Fruit fly (Drosophila melanogaster): ENCODE results near the gene CG9784.
A peak's percentile ranks its signal among the peaks of the same experiment; 100 is the strongest.

CG9784 gene

dm6 chrX:16553542-16554182, 45.4 kb downstream of the CG9784 start, which contains the start of gene Arp2 (continued):
- TF ChIP-seq tio (GFP tag; optimal IDR thresholded peaks at IDR 0.05) (no peak), zen2 (GFP tag; IDR thresholded peaks at IDR 0.05; ENCODE audit: partially characterized antibody) (no peak; the same call in 2 of the 3 replicates), CG31365 (tag; optimal IDR thresholded peaks at IDR 0.05) (no peak), dysf (GFP tag; IDR thresholded peaks at IDR 0.05) (no peak), psq (GFP tag; optimal IDR thresholded peaks at IDR 0.05) (no peak), br (optimal IDR thresholded peaks at IDR 0.05) (no peak), CG4404 (GFP tag; IDR thresholded peaks at IDR 0.05) (no peak), D (optimal IDR thresholded peaks at IDR 0.05) (no peak), D (GFP tag; optimal IDR thresholded peaks at IDR 0.05) (no peak), CkIIα-i1 (GFP tag; IDR thresholded peaks at IDR 0.05) (no peak), h (optimal IDR thresholded peaks at IDR 0.05) (no peak), onecut (GFP tag; IDR thresholded peaks at IDR 0.05) (no peak), HLH3B (GFP tag; IDR thresholded peaks at IDR 0.05) (no peak), ken (GFP tag; IDR thresholded peaks at IDR 0.05) (no peak), CG7987 (GFP tag; optimal IDR thresholded peaks at IDR 0.05) (no peak), CG14965 (GFP tag; optimal IDR thresholded peaks at IDR 0.05; ENCODE audit: borderline replicate concordance) (no peak), pzg (GFP tag; optimal IDR thresholded peaks at IDR 0.05) (peak; percentile 41), CG31441 (GFP tag; IDR thresholded peaks at IDR 0.05) (no peak), CG2129 (GFP tag; IDR thresholded peaks at IDR 0.05; ENCODE audit: partially characterized antibody) (peak; percentile 32; the same call in 1 of the 2 replicates), CG1647 (GFP tag; optimal IDR thresholded peaks at IDR 0.05) (no peak), CG11504 (tag; optimal IDR thresholded peaks at IDR 0.05) (peak; percentile 2), prd (optimal IDR thresholded peaks at IDR 0.05) (no peak), prd (GFP tag; IDR thresholded peaks at IDR 0.05) (no peak), CG17912 (GFP tag; optimal IDR thresholded peaks at IDR 0.05) (no peak), CG1233 (GFP tag; optimal IDR thresholded peaks at IDR 0.05) (no peak), CG10565 (GFP tag; optimal IDR thresholded peaks at IDR 0.05) (no peak), Max (GFP tag; optimal IDR thresholded peaks at IDR 0.05) (no peak), slou (GFP tag; optimal IDR thresholded peaks at IDR 0.05) (no peak), TFAM (GFP tag; optimal IDR thresholded peaks at IDR 0.05) (no peak), CG10147 (GFP tag; optimal IDR thresholded peaks at IDR 0.05) (no peak), Usf (GFP tag; optimal IDR thresholded peaks at IDR 0.05) (no peak), CG7745 (tag; optimal IDR thresholded peaks at IDR 0.05) (no peak), yki (optimal IDR thresholded peaks at IDR 0.05) (no peak), CG12769 (tag; optimal IDR thresholded peaks at IDR 0.05) (no peak), dati (GFP tag; IDR thresholded peaks at IDR 0.05) (no peak), croc (GFP tag; conservative IDR thresholded peaks at IDR 0.05) (no peak), CG6813 (GFP tag; optimal IDR thresholded peaks at IDR 0.05) (no peak), kni (GFP tag; optimal IDR thresholded peaks at IDR 0.05) (no peak), trem (tag; optimal IDR thresholded peaks at IDR 0.05) (no peak), NfI (GFP tag; optimal IDR thresholded peaks at IDR 0.05) (no peak), YL-1 (GFP tag; optimal IDR thresholded peaks at IDR 0.05) (no peak), ewg (GFP tag; optimal IDR thresholded peaks at IDR 0.05) (no peak), CG7786 (GFP tag; optimal IDR thresholded peaks at IDR 0.05) (no peak), pros (GFP tag; optimal IDR thresholded peaks at IDR 0.05) (no peak), Hmr (GFP tag; optimal IDR thresholded peaks at IDR 0.05) (no peak), CG5953 (GFP tag; IDR thresholded peaks at IDR 0.05) (no peak), gsb (GFP tag; IDR thresholded peaks at IDR 0.05) (no peak), shn (GFP tag; optimal IDR thresholded peaks at IDR 0.05) (no peak), D19A (tag; optimal IDR thresholded peaks at IDR 0.05) (peak; percentile 3), CG14860 (GFP tag; IDR thresholded peaks at IDR 0.05; ENCODE audit: partially characterized antibody) (no peak; the same call in 1 of the 3 replicates), ato (GFP tag; IDR thresholded peaks at IDR 0.05; ENCODE audit: partially characterized antibody) (0 out of 2 replicates have a peak, but pooled peaks have one; percentile 38)
